Worm (Caenorhabditis elegans) whole organism, midembryonic: ENCODE data around the gene W08A12.3.

Experiments
- T22C8.4 ChIP-seq: fragments of 200-800 bp; sonication (Bioruptor generic); IDR thresholded peaks from 2 replicates; pipeline ENCODE4 v1.3.6; 2022; ENCODE audit warnings: missing genetic modification characterization, missing compliant biosample characterization
- cog-1 ChIP-seq: sonication (generic microtip); optimal IDR thresholded peaks from 2 replicates; lab custom pipeline; 2016; ENCODE audit warnings: missing genetic modification characterization, missing compliant biosample characterization
- flt-1 ChIP-seq: fragments of 200-800 bp; sonication (Bioruptor generic); IDR thresholded peaks from 2 replicates; pipeline ENCODE4 v1.3.6; 2022; ENCODE audit warnings: missing genetic modification characterization, missing compliant biosample characterization
- klf-2 ChIP-seq: fragments of 200-800 bp; sonication (Bioruptor generic); conservative IDR thresholded peaks from 2 replicates; pipeline ENCODE4 v1.3.6; 2022; ENCODE audit warnings: missing genetic modification reagents, missing genetic modification characterization, missing compliant biosample characterization
- med-1 ChIP-seq: sonication (generic microtip); optimal IDR thresholded peaks from 2 replicates; lab custom pipeline; 2017; ENCODE audit warnings: missing genetic modification characterization, mild to moderate bottlenecking, missing compliant biosample characterization, antibody characterized with exemption, missing genetic modification reagents; ENCODE audit not compliant: insufficient read depth
- ref-1 ChIP-seq: fragments of 200-800 bp; sonication (Bioruptor generic); conservative IDR thresholded peaks from 2 replicates; pipeline ENCODE4 v1.3.6; 2022; ENCODE audit warnings: missing genetic modification reagents, missing genetic modification characterization, missing compliant biosample characterization
- tab-1 ChIP-seq: fragments of 200-800 bp; sonication (Bioruptor generic); IDR thresholded peaks from 2 replicates; pipeline ENCODE4 v1.3.6; 2022; ENCODE audit warnings: missing genetic modification characterization, missing compliant biosample characterization
- ztf-23 ChIP-seq: fragments of 200-800 bp; sonication (Bioruptor generic); IDR thresholded peaks from 2 replicates; pipeline ENCODE4 v1.3.6; 2022; ENCODE audit warnings: missing genetic modification reagents, missing genetic modification characterization, missing compliant biosample characterization
- ztf-29 ChIP-seq: fragments of 200-800 bp; sonication (Bioruptor generic); IDR thresholded peaks from 2 replicates; pipeline ENCODE4 v1.3.6; 2022; ENCODE audit warnings: missing genetic modification reagents, missing genetic modification characterization, missing compliant biosample characterization

Gene W08A12.3

DNA sequence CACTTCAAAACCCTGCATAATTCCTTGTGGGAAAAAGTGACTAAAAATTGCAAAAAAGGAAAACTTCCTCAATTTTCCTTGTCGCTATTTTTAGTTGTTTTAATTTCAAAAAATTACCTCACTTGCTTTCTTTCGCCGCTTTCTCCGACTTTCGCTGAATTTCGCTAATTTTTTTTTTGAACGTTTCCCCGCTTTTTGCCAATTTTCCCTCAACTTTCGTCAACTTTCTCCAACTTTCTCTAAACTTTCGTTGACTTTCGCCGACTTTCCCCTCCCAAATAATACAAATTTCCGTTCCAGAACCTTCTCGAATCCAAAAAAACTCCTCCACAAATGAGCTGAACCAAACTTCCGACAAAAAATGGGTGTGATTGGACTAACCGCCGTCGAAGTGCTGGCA lies at the start of gene W08A12.3:
TSS of gene W08A12.3 (plus strand) at position 301 of the 400 bp plus-strand sequence.
- TF ChIP-seq ztf-29 (GFP tag; lab: Robert Waterston, UW) (no peak), flt-1 (no peak), klf-2 (GFP tag; lab: Robert Waterston, UW) (no peak), cog-1 (tag; lab: Kevin White, UChicago) (no peak), T22C8.4 (no peak), ztf-23 (no peak), ref-1 (GFP tag; lab: Robert Waterston, UW) (no peak), tab-1 (GFP tag; lab: Robert Waterston, UW) (no peak)

DNA sequence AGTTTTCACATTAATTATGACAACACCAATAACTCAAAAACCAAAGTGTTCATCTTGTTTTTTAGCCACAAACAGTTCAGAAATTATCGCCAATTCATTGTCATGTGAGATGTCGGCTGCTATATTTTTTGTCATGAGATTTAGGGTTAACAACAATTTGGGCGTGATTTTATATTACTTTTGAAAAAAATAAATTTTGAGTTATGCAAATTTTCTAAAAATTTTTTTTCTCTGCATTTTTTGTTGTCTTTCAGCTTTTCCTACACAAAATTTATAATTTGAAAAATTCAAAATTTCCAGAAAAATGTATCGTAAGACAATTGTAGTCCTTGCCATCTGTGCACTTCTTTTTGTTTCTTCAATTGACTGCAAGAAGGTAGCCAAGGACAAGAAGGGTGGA lies 49.6 kb upstream of the W08A12.3 start, which contains the start of gene F59B1.2:
TSS of gene F59B1.2 (plus strand) at position 301 of the 400 bp plus-strand sequence.
- no peak for TF ChIP-seq ztf-23
- no peak for TF ChIP-seq cog-1 (tag; lab: Kevin White, UChicago)

- TF ChIP-seq T22C8.4 (no peak), tab-1 (GFP tag; lab: Robert Waterston, UW) (no peak), flt-1 (no peak), ztf-23 (no peak), klf-2 (GFP tag; lab: Robert Waterston, UW) (no peak), ref-1 (GFP tag; lab: Robert Waterston, UW) (no peak), ztf-29 (GFP tag; lab: Robert Waterston, UW) (no peak), med-1 (no peak), cog-1 (tag; lab: Kevin White, UChicago) (no peak)
These were observed 48.2 kb upstream of the W08A12.3 start for ce11 chrV:3634293-3635016.

ce11 chrV:3637086-3637485 lies 45.6 kb upstream of the W08A12.3 start, which contains the start of gene srx-41:
srx-41 (minus strand) TSS chrV:3637186.
- no peak for TF ChIP-seq ztf-23
- TF ChIP-seq cog-1 (tag; lab: Kevin White, UChicago) = no peak
- no peak for TF ChIP-seq ref-1 (GFP tag; lab: Robert Waterston, UW)
- no peak for TF ChIP-seq flt-1
- TF ChIP-seq klf-2 (GFP tag; lab: Robert Waterston, UW) = no peak
- no peak for TF ChIP-seq med-1
- no peak for TF ChIP-seq tab-1 (GFP tag; lab: Robert Waterston, UW)
- no peak for TF ChIP-seq T22C8.4
- TF ChIP-seq ztf-29 (GFP tag; lab: Robert Waterston, UW) = no peak

DNA sequence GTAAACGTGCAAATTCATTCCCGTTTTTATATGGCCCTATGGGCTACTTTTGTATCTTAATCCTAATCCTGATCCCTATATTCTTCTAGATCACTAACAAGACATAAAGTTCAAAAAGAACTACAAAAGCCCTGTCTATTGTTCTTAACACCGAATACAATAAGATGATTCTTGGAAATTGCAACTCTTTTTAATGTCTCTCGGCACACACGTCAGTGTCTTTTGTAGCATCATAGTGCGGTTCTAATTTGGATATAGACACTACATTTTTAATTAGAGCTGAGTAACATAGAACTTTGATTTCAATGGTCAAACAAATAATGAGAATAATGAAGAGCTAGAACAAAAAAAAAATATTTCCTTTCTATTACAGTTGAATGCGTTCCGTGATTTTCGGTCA lies 42.8 kb upstream of the W08A12.3 start:
- TF ChIP-seq med-1 (no peak), cog-1 (tag; lab: Kevin White, UChicago) (no peak), flt-1 (no peak), T22C8.4 (no peak), ztf-29 (GFP tag; lab: Robert Waterston, UW) (no peak), klf-2 (GFP tag; lab: Robert Waterston, UW) (no peak), ref-1 (GFP tag; lab: Robert Waterston, UW) (no peak)

DNA sequence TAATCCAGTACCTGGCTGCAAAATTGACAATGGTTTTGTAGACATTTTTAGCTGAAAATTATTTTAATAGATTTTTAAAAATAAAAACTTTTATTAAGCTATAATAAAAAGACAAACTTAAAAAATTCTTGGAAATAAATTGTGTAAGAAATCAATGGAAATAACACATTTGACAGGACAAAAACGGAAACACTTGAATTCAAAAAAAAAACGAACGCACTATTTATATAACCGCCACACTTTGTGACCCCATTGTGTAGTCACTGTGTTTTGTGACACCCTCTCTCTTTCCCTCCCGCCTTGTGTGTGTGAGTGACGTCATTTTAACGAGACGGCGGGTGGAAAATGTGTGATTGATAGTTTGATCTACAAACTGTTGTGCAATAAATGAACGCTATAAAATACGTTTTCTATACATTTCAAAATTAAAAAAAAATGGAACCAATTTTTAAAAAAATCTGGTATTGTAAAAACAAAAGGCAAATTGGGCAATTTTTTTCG lies 38.4 kb upstream of the W08A12.3 start, which contains the start of gene F59B1.8:
TSS of gene F59B1.8 (minus strand) at position 51 of the 501 bp plus-strand sequence.
- TF ChIP-seq T22C8.4 (no peak), tab-1 (GFP tag; lab: Robert Waterston, UW) (no peak), flt-1 (no peak), ztf-29 (GFP tag; lab: Robert Waterston, UW) (no peak), ref-1 (GFP tag; lab: Robert Waterston, UW) (no peak), cog-1 (tag; lab: Kevin White, UChicago) (no peak), ztf-23 (no peak), klf-2 (GFP tag; lab: Robert Waterston, UW) (no peak), med-1 (no peak)

DNA sequence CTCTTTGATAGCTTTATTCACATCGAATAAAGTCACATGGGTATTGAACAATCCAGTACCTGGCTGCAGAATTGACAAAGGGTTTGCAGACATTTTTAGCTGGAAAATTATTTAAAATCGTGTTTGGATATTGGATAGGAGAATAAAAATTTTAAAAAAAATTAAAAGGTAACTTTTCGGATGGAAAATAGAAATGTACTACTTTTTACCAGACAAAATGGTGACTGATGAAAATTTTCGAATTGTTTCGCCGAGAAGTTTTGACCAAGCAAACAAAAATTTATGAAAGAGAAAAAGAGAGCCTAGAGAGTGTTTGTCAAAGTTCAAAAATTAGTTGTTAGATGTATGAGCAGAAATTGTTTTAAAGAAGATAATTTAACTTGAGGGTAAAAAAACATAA lies 34.8 kb upstream of the W08A12.3 start, which contains the start of gene F59B1.10:
TSS of gene F59B1.10 (minus strand) at position 101 of the 400 bp plus-strand sequence.
- no peak for TF ChIP-seq ref-1 (GFP tag; lab: Robert Waterston, UW)
- no peak for TF ChIP-seq ztf-29 (GFP tag; lab: Robert Waterston, UW)
- TF ChIP-seq klf-2 (GFP tag; lab: Robert Waterston, UW) = no peak
- TF ChIP-seq flt-1 = no peak
- TF ChIP-seq med-1 = no peak
- no peak for TF ChIP-seq ztf-23
- no peak for TF ChIP-seq T22C8.4
- no peak for TF ChIP-seq cog-1 (tag; lab: Kevin White, UChicago)
- no peak for TF ChIP-seq tab-1 (GFP tag; lab: Robert Waterston, UW)

DNA sequence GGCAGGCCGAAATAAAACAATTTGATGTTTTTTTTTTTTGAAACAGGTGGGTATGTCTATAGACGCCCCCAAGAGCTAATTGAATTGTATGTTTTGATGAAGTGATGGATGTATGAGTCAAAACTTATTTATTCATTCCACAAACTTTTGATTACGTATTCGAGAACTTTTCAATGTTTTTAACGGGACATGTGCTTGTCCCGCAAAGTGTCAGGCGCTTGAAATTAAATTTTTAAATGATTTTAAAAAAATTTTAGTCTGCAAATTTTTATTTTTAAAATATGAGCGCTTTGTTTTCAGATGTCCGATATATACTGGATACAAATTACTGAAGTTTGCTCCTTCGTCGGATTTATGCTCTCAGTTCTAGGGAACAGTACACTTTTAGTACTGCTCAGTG lies 33.2 kb upstream of the W08A12.3 start, which contains the start of gene str-114:
TSS of gene str-114 (plus strand) at position 301 of the 400 bp plus-strand sequence.
- TF ChIP-seq klf-2 (GFP tag; lab: Robert Waterston, UW) (no peak), med-1 (no peak), ztf-23 (no peak), tab-1 (GFP tag; lab: Robert Waterston, UW) (no peak), ref-1 (GFP tag; lab: Robert Waterston, UW) (no peak), flt-1 (no peak)

DNA sequence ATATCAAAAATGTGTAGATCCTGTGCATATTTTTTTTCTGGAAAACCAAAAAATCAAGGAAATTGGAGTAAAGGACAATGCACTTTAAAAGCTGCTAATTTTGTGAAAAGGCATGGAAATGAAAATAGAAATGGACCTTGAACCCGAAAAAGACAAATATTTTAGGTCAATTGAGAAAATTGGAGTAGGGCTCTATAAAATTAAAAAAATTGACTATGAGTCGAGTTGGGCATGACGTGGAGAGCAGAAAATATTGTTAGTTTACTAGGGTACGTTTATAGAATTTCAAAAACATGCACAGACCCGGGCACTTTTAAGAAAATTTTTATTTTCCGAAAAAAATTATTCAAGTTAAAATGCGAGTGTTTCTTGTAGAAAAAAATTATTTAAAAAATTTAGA lies 23.2 kb upstream of the W08A12.3 start, which contains the start of gene acr-23:
TSS of gene acr-23 (minus strand) at position 101 of the 400 bp plus-strand sequence.
- TF ChIP-seq flt-1 = no peak
- no peak for TF ChIP-seq ref-1 (GFP tag; lab: Robert Waterston, UW)
- TF ChIP-seq tab-1 (GFP tag; lab: Robert Waterston, UW) = no peak
- no peak for TF ChIP-seq ztf-29 (GFP tag; lab: Robert Waterston, UW)
- TF ChIP-seq med-1 = no peak

DNA sequence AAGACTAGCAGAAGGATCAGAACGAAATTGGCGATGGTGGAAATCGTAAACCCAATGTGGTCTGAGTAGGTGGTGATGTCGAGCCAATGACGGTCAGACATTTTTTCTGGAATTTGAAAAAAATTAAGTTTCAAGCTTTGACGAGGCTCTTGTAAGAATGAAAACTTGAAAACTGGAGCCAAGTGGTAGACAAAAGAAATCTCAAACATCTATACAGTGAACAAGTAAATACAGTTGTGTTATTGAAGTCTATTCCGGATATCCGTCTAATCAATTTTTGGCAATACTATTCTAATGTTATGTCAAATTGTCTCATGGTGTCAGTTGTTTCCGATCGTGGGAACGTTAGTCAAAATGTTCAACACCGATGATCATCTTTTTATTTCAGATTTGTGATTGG lies 15.8 kb upstream of the W08A12.3 start, which contains the start of gene str-113:
TSS of gene str-113 (minus strand) at position 101 of the 400 bp plus-strand sequence.
- TF ChIP-seq ztf-23 (no peak), T22C8.4 (no peak), med-1 (no peak), ztf-29 (GFP tag; lab: Robert Waterston, UW) (no peak), klf-2 (GFP tag; lab: Robert Waterston, UW) (no peak), ref-1 (GFP tag; lab: Robert Waterston, UW) (no peak), flt-1 (no peak), cog-1 (tag; lab: Kevin White, UChicago) (no peak), tab-1 (GFP tag; lab: Robert Waterston, UW) (no peak)
